Fruit fly (Drosophila melanogaster): ENCODE measurements around the gene Mkrn1.

Mkrn1 gene

dm6 chr3L:21524071-21524889 lies 9.2 kb downstream of the Mkrn1 start (continued):
- TF ChIP-seq CG17359 (tag; optimal IDR thresholded peaks at IDR 0.05) = peak; percentile 9
- no peak for TF ChIP-seq oc (tag; optimal IDR thresholded peaks at IDR 0.05)
- TF ChIP-seq CG17829 (tag; optimal IDR thresholded peaks at IDR 0.05) = peak; percentile 20
- TF ChIP-seq Oaz (GFP tag; IDR thresholded peaks at IDR 0.05) = no peak
- no peak for TF ChIP-seq crp (GFP tag; optimal IDR thresholded peaks at IDR 0.05)
- TF ChIP-seq pho (GFP tag; optimal IDR thresholded peaks at IDR 0.05) = peak; percentile 4
- peak; percentile 12 for TF ChIP-seq CG18262 (tag; optimal IDR thresholded peaks at IDR 0.05)
- TF ChIP-seq Med (GFP tag) = peak; percentile 22
- TF ChIP-seq Drgx (GFP tag; IDR thresholded peaks at IDR 0.05) = peak; percentile 56
- TF ChIP-seq tna (GFP tag; IDR thresholded peaks at IDR 0.05; ENCODE audit: partially characterized antibody) = no peak
- peak; percentile 26 for TF ChIP-seq CG2875 (GFP tag; optimal IDR thresholded peaks at IDR 0.05)
- no peak for TF ChIP-seq CG14667 (GFP tag; IDR thresholded peaks at IDR 0.05)
- TF ChIP-seq CG4617 (GFP tag; optimal IDR thresholded peaks at IDR 0.05; ENCODE audit: borderline replicate concordance) = no peak
- TF ChIP-seq salm (tag; optimal IDR thresholded peaks at IDR 0.05) = no peak
- no peak for TF ChIP-seq fd64A (GFP tag; optimal IDR thresholded peaks at IDR 0.05)
- TF ChIP-seq corto (GFP tag; optimal IDR thresholded peaks at IDR 0.05) = no peak
- TF ChIP-seq CG6765 (GFP tag; optimal IDR thresholded peaks at IDR 0.05) = no peak
- peak; percentile 96 for TF ChIP-seq CG15073 (GFP tag; optimal IDR thresholded peaks at IDR 0.05)
- peak; percentile 76 for TF ChIP-seq D19A (tag; optimal IDR thresholded peaks at IDR 0.05)
- peak; percentile 17 for TF ChIP-seq CG1529 (GFP tag; optimal IDR thresholded peaks at IDR 0.05)
- TF ChIP-seq CG10543 (GFP tag; optimal IDR thresholded peaks at IDR 0.05) = no peak
- peak; percentile 38 for TF ChIP-seq CG2712 (tag; optimal IDR thresholded peaks at IDR 0.05)
- no peak for TF ChIP-seq CG12155 (GFP tag; optimal IDR thresholded peaks at IDR 0.05)
- TF ChIP-seq B-H2 (GFP tag; optimal IDR thresholded peaks at IDR 0.05) = no peak
- TF ChIP-seq CG8944 (GFP tag; optimal IDR thresholded peaks at IDR 0.05) = no peak
- TF ChIP-seq dpn (GFP tag; optimal IDR thresholded peaks at IDR 0.05) = no peak
- 0 out of 3 replicates have a peak, but pooled peaks have one; percentile 20 for TF ChIP-seq CG2199 (GFP tag; IDR thresholded peaks at IDR 0.05)
- no peak for TF ChIP-seq Kr (GFP tag; optimal IDR thresholded peaks at IDR 0.05)

dm6 chr3L:21523059-21523836 lies 10.3 kb downstream of the Mkrn1 start, which contains the start of gene CG7611:
CG7611 (plus strand) TSS chr3L:21523186.
- no peak for TF ChIP-seq CG10209 (GFP tag; optimal IDR thresholded peaks at IDR 0.05)
- no peak for TF ChIP-seq chm (GFP tag; IDR thresholded peaks at IDR 0.05)
- TF ChIP-seq gcm (GFP tag; optimal IDR thresholded peaks at IDR 0.05) = no peak
- no peak for TF ChIP-seq Mrtf (GFP tag; IDR thresholded peaks at IDR 0.05)
- TF ChIP-seq gfzf (GFP tag; optimal IDR thresholded peaks at IDR 0.05) = peak; percentile 78
- TF ChIP-seq h (optimal IDR thresholded peaks at IDR 0.05) = no peak
- TF ChIP-seq Nf-YA (GFP tag; IDR thresholded peaks at IDR 0.05) = no peak
- no peak for TF ChIP-seq unc-4 (GFP tag; IDR thresholded peaks at IDR 0.05; ENCODE audit: partially characterized antibody)
- TF ChIP-seq CG6175 (GFP tag; IDR thresholded peaks at IDR 0.05) = no peak
- peak; percentile 96 for TF ChIP-seq Kr (GFP tag; optimal IDR thresholded peaks at IDR 0.05)
- TF ChIP-seq tna (GFP tag; IDR thresholded peaks at IDR 0.05; ENCODE audit: partially characterized antibody) = no peak
- TF ChIP-seq vnd (GFP tag; IDR thresholded peaks at IDR 0.05; ENCODE audit: partially characterized antibody) = no peak
- no peak for TF ChIP-seq Ptx1 (GFP tag; IDR thresholded peaks at IDR 0.05)
- no peak for TF ChIP-seq CG12391 (tag; optimal IDR thresholded peaks at IDR 0.05)
- no peak for TF ChIP-seq zen2 (GFP tag; IDR thresholded peaks at IDR 0.05; ENCODE audit: partially characterized antibody)
- no peak; the same call in 2 of the 3 replicates for TF ChIP-seq row (GFP tag; IDR thresholded peaks at IDR 0.05)
- no peak for TF ChIP-seq Fer2 (tag; optimal IDR thresholded peaks at IDR 0.05)
- no peak for TF ChIP-seq Atf6 (GFP tag; IDR thresholded peaks at IDR 0.05)
- no peak for TF ChIP-seq hth (optimal IDR thresholded peaks at IDR 0.05)
- TF ChIP-seq hb (GFP tag; IDR thresholded peaks at IDR 0.05; ENCODE audit: partially characterized antibody) = no peak
- no peak for TF ChIP-seq Doc2 (GFP tag; IDR thresholded peaks at IDR 0.05)
- no peak for TF ChIP-seq Drgx (GFP tag; IDR thresholded peaks at IDR 0.05)
- TF ChIP-seq sens (GFP tag) = peak; percentile 59

Measured in whole organism, embryonic.